Fruit fly (Drosophila melanogaster) whole organism, prepupa: Measurements from ENCODE around the gene Spn88Eb.

ENCODE experiments used
- Blimp-1 ChIP-seq: fragments of 200-800 bp; sonication (Bioruptor generic); optimal IDR thresholded peaks from 3 replicates; lab custom pipeline; 2017; ENCODE audit warnings: missing biosample characterization, missing genetic modification characterization, mild to moderate bottlenecking, moderate library complexity, missing genetic modification reagents
- CG10631 ChIP-seq: fragments of 200-800 bp; sonication (Bioruptor generic); optimal IDR thresholded peaks from 2 replicates; lab custom pipeline; 2016; ENCODE audit warnings: missing biosample characterization, missing genetic modification characterization
- CG10669 ChIP-seq: fragments of 200-800 bp; sonication (Bioruptor generic); optimal IDR thresholded peaks from 3 replicates; lab custom pipeline; 2018; ENCODE audit warnings: missing biosample characterization, mild to moderate bottlenecking, missing genetic modification characterization, moderate library complexity
- CG11762 ChIP-seq: fragments of 200-800 bp; sonication (Bioruptor generic); optimal IDR thresholded peaks from 3 replicates; lab custom pipeline; 2016; ENCODE audit warnings: missing biosample characterization, missing genetic modification characterization; ENCODE audit not compliant: insufficient read depth
- CG15336 ChIP-seq: fragments of 200-800 bp; sonication (Bioruptor generic); IDR thresholded peaks from 2 replicates; pipeline ENCODE4 v1.3.6; 2022; ENCODE audit warnings: missing biosample characterization, missing genetic modification characterization
- CG3032 ChIP-seq: fragments of 200-800 bp; optimal IDR thresholded peaks from 2 replicates; lab custom pipeline; 2019; ENCODE audit warnings: missing biosample characterization, mild to moderate bottlenecking, missing genetic modification characterization, moderate library complexity
- CG31627 ChIP-seq: fragments of 200-800 bp; sonication (Bioruptor generic); optimal IDR thresholded peaks from 3 replicates; lab custom pipeline; 2016; ENCODE audit warnings: missing biosample characterization, missing genetic modification characterization
- CG34406 ChIP-seq: fragments of 200-800 bp; sonication (Bioruptor generic); optimal IDR thresholded peaks from 3 replicates; lab custom pipeline; 2016; ENCODE audit warnings: missing biosample characterization, missing genetic modification characterization
- CG3919 ChIP-seq: fragments of 200-800 bp; sonication (Bioruptor generic); optimal IDR thresholded peaks from 3 replicates; lab custom pipeline; 2016; ENCODE audit warnings: missing biosample characterization, missing genetic modification characterization
- CG4318 ChIP-seq: fragments of 200-800 bp; sonication (Bioruptor generic); optimal IDR thresholded peaks from 3 replicates; lab custom pipeline; 2017; ENCODE audit warnings: missing biosample characterization, mild to moderate bottlenecking, missing genetic modification characterization
- CG6276 ChIP-seq: fragments of 200-800 bp; sonication (Bioruptor generic); optimal IDR thresholded peaks from 2 replicates; lab custom pipeline; 2017; ENCODE audit warnings: missing biosample characterization, mild to moderate bottlenecking, missing genetic modification characterization
- CG6808 ChIP-seq: fragments of 200-800 bp; sonication (Bioruptor generic); optimal IDR thresholded peaks from 3 replicates; lab custom pipeline; 2017; ENCODE audit warnings: missing biosample characterization, missing genetic modification characterization, mild to moderate bottlenecking, moderate library complexity, missing genetic modification reagents
- CG6854 ChIP-seq: fragments of 200-800 bp; sonication (Bioruptor generic); optimal IDR thresholded peaks from 2 replicates; lab custom pipeline; 2017; ENCODE audit warnings: missing biosample characterization, mild to moderate bottlenecking, missing genetic modification characterization
- CG7368 ChIP-seq: fragments of 200-800 bp; sonication (Bioruptor generic); optimal IDR thresholded peaks from 3 replicates; lab custom pipeline; 2016; ENCODE audit warnings: missing biosample characterization, missing genetic modification characterization
- CG8119 ChIP-seq: fragments of 200-800 bp; sonication (Bioruptor generic); IDR thresholded peaks from 3 replicates; pipeline ENCODE4 v1.3.6; 2022; ENCODE audit warnings: missing biosample characterization, missing genetic modification characterization
- CG8319 ChIP-seq: fragments of 200-800 bp; sonication (Bioruptor generic); optimal IDR thresholded peaks from 3 replicates; lab custom pipeline; 2016; ENCODE audit warnings: missing biosample characterization, missing genetic modification characterization
- CG9139 ChIP-seq: fragments of 200-800 bp; sonication (Bioruptor generic); optimal IDR thresholded peaks from 3 replicates; lab custom pipeline; 2017; ENCODE audit warnings: missing biosample characterization, mild to moderate bottlenecking, missing genetic modification characterization
- Eip75B ChIP-seq: fragments of 200-800 bp; sonication (Bioruptor generic); optimal IDR thresholded peaks from 3 replicates; lab custom pipeline; 2016; ENCODE audit warnings: missing biosample characterization, missing genetic modification characterization
- Eip78C ChIP-seq: fragments of 200-800 bp; sonication (Bioruptor generic); peaks from one replicate; lab custom pipeline; 2016; ENCODE audit warnings: missing biosample characterization, missing genetic modification characterization
- Ets21C ChIP-seq: fragments of 200-800 bp; sonication (Bioruptor generic); optimal IDR thresholded peaks from 3 replicates; lab custom pipeline; 2016; ENCODE audit warnings: missing biosample characterization, missing genetic modification characterization
- Hr38 ChIP-seq: sonication (Bioruptor generic); optimal IDR thresholded peaks from 2 replicates; lab custom pipeline; 2016; ENCODE audit warnings: missing biosample characterization, missing genetic modification characterization
- Met ChIP-seq: fragments of 200-800 bp; sonication (Bioruptor generic); optimal IDR thresholded peaks from 3 replicates; lab custom pipeline; 2016; ENCODE audit warnings: missing biosample characterization, missing genetic modification characterization
- OdsH ChIP-seq: fragments of 200-800 bp; sonication (Bioruptor generic); optimal IDR thresholded peaks from 3 replicates; lab custom pipeline; 2016; ENCODE audit warnings: missing biosample characterization, missing genetic modification characterization
- Smox ChIP-seq: fragments of 200-800 bp; sonication (Bioruptor generic); optimal IDR thresholded peaks from 3 replicates; lab custom pipeline; 2016; ENCODE audit warnings: missing biosample characterization, missing genetic modification characterization
- Sox14 ChIP-seq: fragments of 200-800 bp; sonication (Bioruptor generic); optimal IDR thresholded peaks from 3 replicates; lab custom pipeline; 2016; ENCODE audit warnings: missing biosample characterization, missing genetic modification characterization
- Sox15 ChIP-seq: fragments of 200-800 bp; sonication (Bioruptor generic); optimal IDR thresholded peaks from 3 replicates; lab custom pipeline; 2016; ENCODE audit warnings: missing biosample characterization, missing genetic modification characterization
- achi ChIP-seq: fragments of 200-800 bp; sonication (Bioruptor generic); optimal IDR thresholded peaks from 3 replicates; lab custom pipeline; 2016; ENCODE audit warnings: missing biosample characterization, missing genetic modification characterization
- cyc ChIP-seq: fragments of 200-800 bp; sonication (Bioruptor generic); optimal IDR thresholded peaks from 3 replicates; lab custom pipeline; 2016; ENCODE audit warnings: missing biosample characterization, missing genetic modification characterization
- dsx ChIP-seq: fragments of 200-800 bp; optimal IDR thresholded peaks from 3 replicates; lab custom pipeline; 2019; ENCODE audit warnings: missing biosample characterization, mild to moderate bottlenecking, missing genetic modification characterization, moderate library complexity; ENCODE audit not compliant: poor library complexity, severe bottlenecking
- esn ChIP-seq: fragments of 200-800 bp; sonication (Bioruptor generic); optimal IDR thresholded peaks from 2 replicates; lab custom pipeline; 2016; ENCODE audit warnings: missing biosample characterization, mild to moderate bottlenecking, missing genetic modification characterization, moderate library complexity
- salr ChIP-seq, 2 experiments: fragments of 200-800 bp; sonication (Bioruptor generic); optimal IDR thresholded peaks; 3 replicates each; lab custom pipeline; 2016 to 2018; ENCODE audit warnings: missing biosample characterization in 2 of 2, missing genetic modification characterization in 2 of 2, mild to moderate bottlenecking in 1 of 2

Gene Spn88Eb

dm6 chr3R:15196134-15197034, 12.2 kb downstream of the Spn88Eb start, which contains the start of the genes Kpc1 and CG42542 (continued):
- 0 out of 2 replicates have a peak, but pooled peaks have one; percentile 8 for TF ChIP-seq CG15336 (GFP tag; lab: Robert Waterston, UW)
- no peak for TF ChIP-seq CG10669 (GFP tag; lab: Kevin White, UChicago)
- peak; percentile 57 for TF ChIP-seq Sox15 (GFP tag; lab: Kevin White, UChicago)
- no peak for TF ChIP-seq CG9139 (GFP tag; lab: Kevin White, UChicago)
- no peak for TF ChIP-seq CG6276 (GFP tag; lab: Kevin White, UChicago)
- peak; percentile 73 for TF ChIP-seq CG3919 (GFP tag; lab: Kevin White, UChicago)
- peak; percentile 80 for TF ChIP-seq esn (GFP tag; lab: Kevin White, UChicago)
- TF ChIP-seq Ets21C (GFP tag; lab: Kevin White, UChicago): peak; percentile 75
- peak; percentile 71 for TF ChIP-seq achi
- peak; percentile 63 for TF ChIP-seq CG34406 (GFP tag; lab: Kevin White, UChicago)
- TF ChIP-seq Sox14 (GFP tag; lab: Kevin White, UChicago): peak; percentile 69

dm6 chr3R:15181467-15181866, 27.1 kb downstream of the Spn88Eb start, which contains the start of gene Mf:
Gene Mf, minus strand, starts transcription at chr3R:15181510.
- no peak for TF ChIP-seq Smox
- TF ChIP-seq Ets21C (GFP tag; lab: Kevin White, UChicago): no peak
- TF ChIP-seq CG8319 (GFP tag; lab: Kevin White, UChicago): no peak
- TF ChIP-seq CG10631: no peak
- no peak for TF ChIP-seq CG7368 (GFP tag; lab: Kevin White, UChicago)
- TF ChIP-seq CG4318 (GFP tag; lab: Kevin White, UChicago): no peak
- no peak for TF ChIP-seq CG11762
- TF ChIP-seq CG31627: no peak
- TF ChIP-seq salr (GFP tag; optimal IDR thresholded peaks at IDR 0.05; lab: Kevin White, UChicago): no peak
- no peak for TF ChIP-seq dsx

dm6 chr3R:15177230-15177629, 31.3 kb downstream of the Spn88Eb start:
- TF ChIP-seq Hr38 (GFP tag; lab: Kevin White, UChicago): no peak
- no peak for TF ChIP-seq CG6854 (GFP tag; lab: Kevin White, UChicago)
- TF ChIP-seq CG10669 (GFP tag; lab: Kevin White, UChicago): no peak
- TF ChIP-seq Smox: no peak
- no peak for TF ChIP-seq CG6808
- no peak for TF ChIP-seq dsx
- TF ChIP-seq Blimp-1 (GFP tag; lab: Kevin White, UChicago): no peak
- no peak for TF ChIP-seq CG15336 (GFP tag; lab: Robert Waterston, UW)
- no peak for TF ChIP-seq CG8119
- no peak for TF ChIP-seq CG4318 (GFP tag; lab: Kevin White, UChicago)
- TF ChIP-seq cyc (GFP tag; lab: Kevin White, UChicago): no peak
- no peak for TF ChIP-seq Eip78C (GFP tag; lab: Kevin White, UChicago)
- no peak for TF ChIP-seq OdsH (GFP tag; lab: Kevin White, UChicago)
- no peak for TF ChIP-seq Met
- TF ChIP-seq Sox14 (GFP tag; lab: Kevin White, UChicago): no peak
- TF ChIP-seq CG3032: no peak
- no peak for TF ChIP-seq Eip75B (GFP tag; lab: Kevin White, UChicago)
